Fruit fly (Drosophila melanogaster) whole organism, embryonic: ENCODE results near the gene mxt.

Experiments
- Aef1 ChIP-seq: fragments of 200-800 bp; sonication (Bioruptor generic); IDR thresholded peaks from 3 replicates; pipeline ENCODE4 v1.3.6; 2022; ENCODE audit warnings: missing biosample characterization, missing genetic modification characterization
- Atf-2 ChIP-seq: fragments of 200-800 bp; sonication (Bioruptor generic); optimal IDR thresholded peaks from 2 replicates; lab custom pipeline; 2016; ENCODE audit warnings: missing biosample characterization, missing genetic modification characterization
- CG10209 ChIP-seq: fragments of 200-800 bp; sonication (Bioruptor generic); optimal IDR thresholded peaks from 3 replicates; lab custom pipeline; 2017; ENCODE audit warnings: missing biosample characterization, mild to moderate bottlenecking, missing genetic modification characterization, missing genetic modification reagents
- CG10543 ChIP-seq: fragments of 200-800 bp; sonication (Bioruptor generic); optimal IDR thresholded peaks from 3 replicates; lab custom pipeline; 2017; ENCODE audit warnings: missing biosample characterization, mild to moderate bottlenecking, missing genetic modification characterization, moderate library complexity
- CG10654 ChIP-seq: fragments of 200-800 bp; sonication (Bioruptor generic); optimal IDR thresholded peaks from 2 replicates; lab custom pipeline; 2016; ENCODE audit warnings: missing biosample characterization, missing genetic modification characterization
- CG12219 ChIP-seq: fragments of 200-800 bp; sonication (Bioruptor generic); optimal IDR thresholded peaks from 3 replicates; lab custom pipeline; 2018; ENCODE audit warnings: missing biosample characterization, mild to moderate bottlenecking, missing genetic modification characterization
- CG13424 ChIP-seq: fragments of 200-800 bp; sonication (Bioruptor generic); optimal IDR thresholded peaks from 2 replicates; lab custom pipeline; 2019; ENCODE audit warnings: missing biosample characterization, mild to moderate bottlenecking, missing genetic modification characterization, moderate library complexity
- CG14050 ChIP-seq: fragments of 200-800 bp; sonication (Bioruptor generic); IDR thresholded peaks from 3 replicates; pipeline ENCODE4 v1.3.6; 2022; ENCODE audit warnings: missing biosample characterization, missing genetic modification characterization
- CG15269 ChIP-seq: fragments of 200-800 bp; sonication (Bioruptor generic); optimal IDR thresholded peaks from 2 replicates; lab custom pipeline; 2018; ENCODE audit warnings: missing biosample characterization, mild to moderate bottlenecking, missing genetic modification characterization, moderate library complexity
- CG15601 ChIP-seq: fragments of 200-800 bp; sonication (Bioruptor generic); optimal IDR thresholded peaks from 3 replicates; lab custom pipeline; 2019; ENCODE audit warnings: missing biosample characterization, mild to moderate bottlenecking, missing genetic modification characterization, moderate library complexity
- CG1647 ChIP-seq: fragments of 200-800 bp; sonication (Bioruptor generic); optimal IDR thresholded peaks from 3 replicates; lab custom pipeline; 2016; ENCODE audit warnings: missing biosample characterization, missing genetic modification characterization
- CG31224 ChIP-seq: fragments of 200-800 bp; sonication (Bioruptor generic); IDR thresholded peaks from 2 replicates; pipeline ENCODE4 v1.3.6; 2022; ENCODE audit warnings: missing biosample characterization, missing genetic modification characterization
- CG33557 ChIP-seq: fragments of 200-800 bp; sonication (Bioruptor generic); optimal IDR thresholded peaks from 2 replicates; lab custom pipeline; 2019; ENCODE audit warnings: missing biosample characterization, mild to moderate bottlenecking, missing genetic modification characterization, moderate library complexity
- CG3838 ChIP-seq: fragments of 200-800 bp; sonication (Bioruptor generic); optimal IDR thresholded peaks from 3 replicates; lab custom pipeline; 2016; ENCODE audit warnings: missing biosample characterization, missing genetic modification characterization
- CG5953 ChIP-seq: fragments of 200-800 bp; sonication (Bioruptor generic); IDR thresholded peaks from 2 replicates; pipeline ENCODE4 v1.3.6; 2022; ENCODE audit warnings: missing biosample characterization, missing genetic modification characterization
- CG8359 ChIP-seq: fragments of 200-800 bp; sonication (Bioruptor generic); optimal IDR thresholded peaks from 2 replicates; lab custom pipeline; 2017; ENCODE audit warnings: missing biosample characterization, mild to moderate bottlenecking, missing genetic modification characterization, borderline replicate concordance
- CG9727 ChIP-seq: fragments of 200-800 bp; sonication (Bioruptor generic); optimal IDR thresholded peaks from 3 replicates; lab custom pipeline; 2017; ENCODE audit warnings: missing biosample characterization, mild to moderate bottlenecking, missing genetic modification characterization
- Ets97D ChIP-seq: fragments of 200-800 bp; sonication (Bioruptor generic); optimal IDR thresholded peaks from 3 replicates; lab custom pipeline; 2016; ENCODE audit warnings: missing biosample characterization, missing genetic modification characterization
- Hr51 ChIP-seq, 2 experiments: fragments of 200-800 bp; sonication (Bioruptor generic); optimal IDR thresholded peaks; 2 replicates in 1 of 2; 3 replicates in 1 of 2; lab custom pipeline; 2016 to 2018; ENCODE audit warnings: missing biosample characterization in 2 of 2, missing genetic modification characterization in 2 of 2, mild to moderate bottlenecking in 1 of 2, moderate library complexity in 1 of 2
- Lpt ChIP-seq: fragments of >200 bp; optimal IDR thresholded peaks from 2 replicates; lab custom pipeline; 2018; ENCODE audit warnings: missing biosample characterization, missing genetic modification characterization
- Med ChIP-seq: fragments of 200-800 bp; sonication (Bioruptor generic); peaks from one replicate; lab custom pipeline; 2016; ENCODE audit warnings: missing biosample characterization, missing genetic modification characterization, mild to moderate bottlenecking, inconsistent platforms, moderate library complexity
- Nf-YB ChIP-seq: fragments of 200-800 bp; sonication (Bioruptor generic); optimal IDR thresholded peaks from 3 replicates; lab custom pipeline; 2019; ENCODE audit warnings: missing biosample characterization, mild to moderate bottlenecking, missing genetic modification characterization, moderate library complexity
- Sry-β ChIP-seq: fragments of 200-800 bp; sonication (Bioruptor generic); optimal IDR thresholded peaks from 2 replicates; lab custom pipeline; 2018; ENCODE audit warnings: missing biosample characterization, mild to moderate bottlenecking, missing genetic modification characterization, moderate library complexity
- Stat92E ChIP-seq, 3 experiments: fragments of >200 bp in 2 of 3; fragments of 200-800 bp in 1 of 3; sonication (Bioruptor generic) in 1 of 3; optimal IDR thresholded peaks; 2 replicates each; lab custom pipeline; 2017 to 2019; ENCODE audit warnings: missing biosample characterization in 3 of 3, missing genetic modification characterization in 3 of 3, mild to moderate bottlenecking in 1 of 3, moderate library complexity in 1 of 3
- Tbp ChIP-seq: fragments of >200 bp; optimal IDR thresholded peaks from 2 replicates; lab custom pipeline; 2018; ENCODE audit warnings: missing biosample characterization, missing genetic modification characterization
- ato ChIP-seq: fragments of 200-800 bp; sonication (Bioruptor generic); IDR thresholded peaks from 2 replicates; pipeline ENCODE4 v1.3.6; 2022; ENCODE audit warnings: missing biosample characterization, missing genetic modification characterization; ENCODE audit not compliant: partially characterized antibody
- caup ChIP-seq: fragments of 200-800 bp; sonication (Bioruptor generic); optimal IDR thresholded peaks from 3 replicates; lab custom pipeline; 2017; ENCODE audit warnings: missing biosample characterization, mild to moderate bottlenecking, missing genetic modification characterization, moderate library complexity; ENCODE audit not compliant: severe bottlenecking
- chm ChIP-seq: fragments of 200-800 bp; sonication (Bioruptor generic); IDR thresholded peaks from 2 replicates; pipeline ENCODE4 v1.3.6; 2022; ENCODE audit warnings: missing biosample characterization, missing genetic modification characterization
- crc ChIP-seq: fragments of 200-800 bp; sonication (Bioruptor generic); optimal IDR thresholded peaks from 2 replicates; lab custom pipeline; 2016; ENCODE audit warnings: missing biosample characterization, missing genetic modification characterization
- croc ChIP-seq: fragments of 200-800 bp; sonication (Bioruptor generic); conservative IDR thresholded peaks from 3 replicates; pipeline ENCODE4 v1.3.6; 2022; ENCODE audit warnings: missing biosample characterization, missing genetic modification characterization
- crol ChIP-seq: fragments of 200-800 bp; sonication (Bioruptor generic); IDR thresholded peaks from 2 replicates; pipeline ENCODE4 v1.3.6; 2022; ENCODE audit warnings: missing biosample characterization, missing genetic modification characterization
- dm ChIP-seq: fragments of 200-800 bp; sonication (Bioruptor generic); optimal IDR thresholded peaks from 3 replicates; lab custom pipeline; 2016; ENCODE audit warnings: missing biosample characterization, missing genetic modification characterization
- dmrt11E ChIP-seq: fragments of 200-800 bp; sonication (Bioruptor generic); optimal IDR thresholded peaks from 3 replicates; lab custom pipeline; 2018; ENCODE audit warnings: missing biosample characterization, mild to moderate bottlenecking, missing genetic modification characterization, moderate library complexity
- ewg ChIP-seq: fragments of 200-800 bp; sonication (Bioruptor generic); optimal IDR thresholded peaks from 3 replicates; lab custom pipeline; 2017; ENCODE audit warnings: mild to moderate bottlenecking, missing biosample characterization, missing genetic modification reagents, missing genetic modification characterization
- ham ChIP-seq: fragments of 200-800 bp; sonication (Bioruptor generic); IDR thresholded peaks from 2 replicates; pipeline ENCODE4 v1.3.6; 2022; ENCODE audit warnings: missing biosample characterization, missing genetic modification characterization
- inv ChIP-seq: fragments of 200-800 bp; sonication (Bioruptor generic); IDR thresholded peaks from 2 replicates; pipeline ENCODE4 v1.3.6; 2022; ENCODE audit warnings: missing biosample characterization, missing genetic modification characterization; ENCODE audit not compliant: partially characterized antibody
- knrl ChIP-seq: fragments of 200-800 bp; sonication (Bioruptor generic); IDR thresholded peaks from 3 replicates; pipeline ENCODE4 v1.3.6; 2022; ENCODE audit warnings: missing biosample characterization, missing genetic modification characterization; ENCODE audit not compliant: partially characterized antibody
- phol ChIP-seq: fragments of 200-800 bp; sonication (Bioruptor generic); optimal IDR thresholded peaks from 3 replicates; lab custom pipeline; 2018; ENCODE audit warnings: missing biosample characterization, mild to moderate bottlenecking, missing genetic modification characterization, moderate library complexity
- prd ChIP-seq, 3 experiments: fragments of >200 bp in 2 of 3; fragments of 200-800 bp in 1 of 3; sonication (Bioruptor generic) in 1 of 3; optimal IDR thresholded peaks in 2 of 3; IDR thresholded peaks in 1 of 3; 2 replicates in 2 of 3; 3 replicates in 1 of 3; pipeline versions ENCODE4 v1.3.6 to Lab custom; 2017 to 2022; ENCODE audit warnings: missing biosample characterization in 1 of 3, missing genetic modification characterization in 1 of 3
- sisA ChIP-seq: fragments of 200-800 bp; sonication (Bioruptor generic); IDR thresholded peaks from 2 replicates; pipeline ENCODE4 v1.3.6; 2022; ENCODE audit warnings: missing biosample characterization, missing genetic modification characterization
- stwl ChIP-seq: fragments of 200-800 bp; sonication (Bioruptor generic); optimal IDR thresholded peaks from 3 replicates; lab custom pipeline; 2018; ENCODE audit warnings: missing biosample characterization, mild to moderate bottlenecking, missing genetic modification characterization, moderate library complexity
- tll ChIP-seq, 2 experiments: fragments of 200-800 bp in 1 of 2; fragments of >200 bp in 1 of 2; sonication (Bioruptor generic) in 1 of 2; optimal IDR thresholded peaks; 2 replicates each; lab custom pipeline; 2017 to 2019; ENCODE audit warnings: missing biosample characterization in 2 of 2, missing genetic modification characterization in 2 of 2, mild to moderate bottlenecking in 1 of 2, moderate library complexity in 1 of 2
- tx ChIP-seq: fragments of 200-800 bp; sonication (Bioruptor generic); optimal IDR thresholded peaks from 2 replicates; lab custom pipeline; 2016; ENCODE audit warnings: missing biosample characterization, missing genetic modification characterization
- vfl ChIP-seq: fragments of 200-800 bp; sonication (Bioruptor generic); optimal IDR thresholded peaks from 2 replicates; lab custom pipeline; 2016; ENCODE audit warnings: missing biosample characterization, missing genetic modification characterization
- z ChIP-seq: fragments of 200-800 bp; sonication (Bioruptor generic); IDR thresholded peaks from 3 replicates; pipeline ENCODE4 v1.3.6; 2022; ENCODE audit warnings: missing biosample characterization, missing genetic modification characterization
- zen2 ChIP-seq: fragments of 200-800 bp; sonication (Bioruptor generic); IDR thresholded peaks from 3 replicates; pipeline ENCODE4 v1.3.6; 2022; ENCODE audit warnings: missing biosample characterization, missing genetic modification characterization; ENCODE audit not compliant: partially characterized antibody
- zfh1 ChIP-seq: fragments of 200-800 bp; sonication (Bioruptor generic); IDR thresholded peaks from 3 replicates; pipeline ENCODE4 v1.3.6; 2022; ENCODE audit warnings: missing biosample characterization, missing genetic modification characterization

mxt gene

dm6 chr2L:4810697-4811490 lies 36.2 kb downstream of the mxt start (continued):
- TF ChIP-seq zfh1 (GFP tag; lab: Robert Waterston, UW) (no peak), tll (GFP tag; optimal IDR thresholded peaks at IDR 0.05; lab: Kevin White, UChicago) (no peak), Lpt (GFP tag; lab: Kevin White, UChicago) (no peak), CG9727 (GFP tag; lab: Kevin White, UChicago) (peak; percentile 86), CG31224 (GFP tag; lab: Robert Waterston, UW) (peak; percentile 89), CG1647 (GFP tag; lab: Kevin White, UChicago) (peak; percentile 32), dmrt11E (tag; lab: Kevin White, UChicago) (peak; percentile 71), knrl (GFP tag; lab: Robert Waterston, UW) (no peak), CG10209 (peak; percentile 82), Hr51 (GFP tag; optimal IDR thresholded peaks at IDR 0.05; lab: Kevin White, UChicago) (peak in 1 of 2 experiments; percentile 71), CG15601 (tag; lab: Kevin White, UChicago) (peak; percentile 54), CG13424 (tag; lab: Kevin White, UChicago) (peak; percentile 84), Aef1 (peak; percentile 59), Ets97D (peak; percentile 29), croc (0 out of 3 replicates have a peak, but pooled peaks have one; percentile 20), caup (GFP tag; lab: Kevin White, UChicago) (peak; percentile 68), Nf-YB (GFP tag; lab: Kevin White, UChicago) (peak; percentile 92), zen2 (no peak), CG15269 (peak; percentile 68), Med (peak; percentile 51), tx (GFP tag; lab: Kevin White, UChicago) (peak; percentile 24), ewg (peak; percentile 27), CG3838 (GFP tag; lab: Kevin White, UChicago) (no peak), dm (GFP tag; lab: Kevin White, UChicago) (no peak), Stat92E (GFP tag; optimal IDR thresholded peaks at IDR 0.05; lab: Kevin White, UChicago) (no peak), stwl (tag; lab: Kevin White, UChicago) (no peak), z (GFP tag; lab: Robert Waterston, UW) (no peak), CG12219 (peak; percentile 22), crc (no peak), prd (optimal IDR thresholded peaks at IDR 0.05; lab: Kevin White, UChicago) (no peak), prd (GFP tag; IDR thresholded peaks at IDR 0.05; lab: Robert Waterston, UW) (no peak; the same call in 2 of the 3 replicates), sisA (GFP tag; lab: Robert Waterston, UW) (peak; percentile 52), Sry-β (GFP tag; lab: Kevin White, UChicago) (no peak), inv (GFP tag; lab: Robert Waterston, UW) (no peak), CG33557 (GFP tag; lab: Kevin White, UChicago) (peak; percentile 65), chm (GFP tag; lab: Robert Waterston, UW) (no peak), ham (GFP tag; lab: Robert Waterston, UW) (0 out of 2 replicates have a peak, but pooled peaks have one; percentile 21), phol (tag; lab: Kevin White, UChicago) (peak; percentile 63), CG8359 (peak; percentile 1), ato (GFP tag; lab: Robert Waterston, UW) (no peak), vfl (no peak), CG14050 (peak; percentile 16; the same call in 1 of the 3 replicates), CG10654 (GFP tag; lab: Kevin White, UChicago) (peak; percentile 30), Atf-2 (GFP tag; lab: Kevin White, UChicago) (peak; percentile 2), Tbp (no peak), CG10543 (GFP tag; lab: Kevin White, UChicago) (peak; percentile 53), crol (peak; percentile 93), CG5953 (GFP tag; lab: Robert Waterston, UW) (no peak)
